Worm (Caenorhabditis elegans) whole organism, L1 larva: ENCODE results near the gene mrps-16.

Experiments used
- C04F5.9 ChIP-seq: sonication (generic microtip); optimal IDR thresholded peaks from 2 replicates; lab custom pipeline; 2016; ENCODE audit warnings: missing genetic modification characterization, missing compliant biosample characterization
- C34B4.2 ChIP-seq: sonication (generic microtip); optimal IDR thresholded peaks from 2 replicates; lab custom pipeline; 2017; ENCODE audit warnings: mild to moderate bottlenecking, missing genetic modification characterization, missing compliant biosample characterization
- blmp-1 ChIP-seq: fragments of 150-350 bp; optimal IDR thresholded peaks from 2 replicates; lab custom pipeline; 2014; ENCODE audit warnings: missing biosample characterization, missing genetic modification characterization
- ceh-82 ChIP-seq, 3 experiments: fragments of 150-350 bp in 1 of 3; sonication (generic microtip) in 2 of 3; optimal IDR thresholded peaks; 2 replicates each; lab custom pipeline; 2014 to 2017; ENCODE audit warnings: missing biosample characterization in 3 of 3, missing genetic modification characterization in 3 of 3
- dsc-1 ChIP-seq: sonication (generic microtip); optimal IDR thresholded peaks from 2 replicates; lab custom pipeline; 2016; ENCODE audit warnings: mild to moderate bottlenecking, missing genetic modification characterization, missing compliant biosample characterization
- egl-13 ChIP-seq: sonication (generic microtip); optimal IDR thresholded peaks from 2 replicates; lab custom pipeline; 2016; ENCODE audit warnings: missing genotype, missing genetic modification reagents, missing genetic modification characterization, missing compliant biosample characterization
- elt-2 ChIP-seq: sonication (generic microtip); optimal IDR thresholded peaks from 2 replicates; lab custom pipeline; 2016; ENCODE audit warnings: missing genetic modification characterization, mild to moderate bottlenecking, inconsistent platforms, missing compliant biosample characterization, missing genetic modification reagents
- fkh-4 ChIP-seq: sonication (generic microtip); optimal IDR thresholded peaks from 2 replicates; lab custom pipeline; 2016; ENCODE audit warnings: missing compliant biosample characterization, missing genetic modification characterization, borderline replicate concordance
- hlh-17 ChIP-seq: fragments of 200-800 bp; sonication (Bioruptor generic); optimal IDR thresholded peaks from 2 replicates; lab custom pipeline; 2018; ENCODE audit warnings: missing genetic modification characterization, mild to moderate bottlenecking, missing compliant biosample characterization, moderate library complexity, borderline replicate concordance
- hlh-4 ChIP-seq: sonication (generic microtip); optimal IDR thresholded peaks from 2 replicates; lab custom pipeline; 2016; ENCODE audit warnings: mild to moderate bottlenecking, missing genetic modification characterization, missing compliant biosample characterization
- hpl-2 ChIP-seq: fragments of 150-350 bp; optimal IDR thresholded peaks from 2 replicates; lab custom pipeline; 2014; ENCODE audit warnings: missing biosample characterization, missing genetic modification reagents, missing genetic modification characterization
- irx-1 ChIP-seq: sonication (generic microtip); optimal IDR thresholded peaks from 2 replicates; lab custom pipeline; 2016; ENCODE audit warnings: missing genetic modification characterization, missing compliant biosample characterization
- isw-1 ChIP-seq: fragments of 200-800 bp; sonication (Bioruptor generic); IDR thresholded peaks from 2 replicates; pipeline ENCODE4 v1.3.6; 2022; ENCODE audit warnings: missing genetic modification characterization, missing compliant biosample characterization
- jun-1 ChIP-seq: fragments of 150-350 bp; optimal IDR thresholded peaks from 2 replicates; lab custom pipeline; 2014; ENCODE audit warnings: missing biosample characterization, missing genetic modification reagents, missing genetic modification characterization
- lin-15B ChIP-seq: fragments of 150-350 bp; sonication (generic microtip); optimal IDR thresholded peaks from 3 replicates; lab custom pipeline; 2014; ENCODE audit warnings: missing biosample characterization, missing genetic modification characterization
- lin-39 ChIP-seq: fragments of 150-350 bp; optimal IDR thresholded peaks from 2 replicates; lab custom pipeline; 2014; ENCODE audit warnings: missing biosample characterization, missing genetic modification reagents, missing genetic modification characterization
- lir-3 ChIP-seq: sonication (generic microtip); optimal IDR thresholded peaks from 2 replicates; lab custom pipeline; 2016; ENCODE audit warnings: mild to moderate bottlenecking, missing genetic modification characterization, moderate library complexity, missing compliant biosample characterization; ENCODE audit not compliant: poor library complexity
- mdl-1 ChIP-seq, 2 experiments: fragments of 150-350 bp; optimal IDR thresholded peaks; 2 replicates each; lab custom pipeline; 2014 to 2017; ENCODE audit warnings: missing biosample characterization in 2 of 2, missing genetic modification characterization in 2 of 2, inconsistent platforms in 1 of 2
- mep-1 ChIP-seq: fragments of 150-350 bp; optimal IDR thresholded peaks from 2 replicates; lab custom pipeline; 2014; ENCODE audit warnings: missing biosample characterization, missing genetic modification characterization
- nhr-11 ChIP-seq: fragments of 150-350 bp; optimal IDR thresholded peaks from 2 replicates; lab custom pipeline; 2014; ENCODE audit warnings: missing biosample characterization, missing genetic modification characterization
- nhr-12 ChIP-seq: sonication (generic microtip); optimal IDR thresholded peaks from 2 replicates; lab custom pipeline; 2017; ENCODE audit warnings: missing biosample characterization, missing genetic modification characterization
- nhr-20 ChIP-seq: sonication (generic microtip); optimal IDR thresholded peaks from 2 replicates; lab custom pipeline; 2016; ENCODE audit warnings: mild to moderate bottlenecking, missing genetic modification characterization, missing compliant biosample characterization
- nhr-237 ChIP-seq: fragments of 150-350 bp; optimal IDR thresholded peaks from 2 replicates; lab custom pipeline; 2014; ENCODE audit warnings: missing biosample characterization, missing genetic modification characterization
- nhr-71 ChIP-seq: sonication (generic microtip); optimal IDR thresholded peaks from 2 replicates; lab custom pipeline; 2016; ENCODE audit warnings: mild to moderate bottlenecking, missing genetic modification characterization, moderate library complexity, missing compliant biosample characterization
- nhr-76 ChIP-seq: sonication (generic microtip); optimal IDR thresholded peaks from 2 replicates; lab custom pipeline; 2017; ENCODE audit warnings: missing biosample characterization, missing genetic modification characterization
- nhr-90 ChIP-seq: sonication (generic microtip); optimal IDR thresholded peaks from 2 replicates; lab custom pipeline; 2016; ENCODE audit warnings: mild to moderate bottlenecking, missing genetic modification characterization, missing compliant biosample characterization; ENCODE audit not compliant: poor library complexity
- pqm-1 ChIP-seq: sonication (generic microtip); optimal IDR thresholded peaks from 3 replicates; lab custom pipeline; 2017; ENCODE audit warnings: missing biosample characterization, missing genetic modification characterization
- snu-23 ChIP-seq: sonication (generic microtip); optimal IDR thresholded peaks from 2 replicates; lab custom pipeline; 2016; ENCODE audit warnings: missing genetic modification characterization, missing compliant biosample characterization
- sox-4 ChIP-seq: sonication (generic microtip); optimal IDR thresholded peaks from 2 replicates; lab custom pipeline; 2016; ENCODE audit warnings: missing genetic modification characterization, missing compliant biosample characterization
- sptf-1 ChIP-seq: fragments of 150-350 bp; optimal IDR thresholded peaks from 2 replicates; lab custom pipeline; 2014; ENCODE audit warnings: missing biosample characterization, missing genetic modification characterization
- tbx-2 ChIP-seq: sonication (generic microtip); optimal IDR thresholded peaks from 2 replicates; lab custom pipeline; 2016; ENCODE audit warnings: missing genetic modification characterization, missing compliant biosample characterization
- unc-130 ChIP-seq: fragments of 150-350 bp; optimal IDR thresholded peaks from 2 replicates; lab custom pipeline; 2017; ENCODE audit warnings: missing biosample characterization, missing genetic modification characterization, inconsistent platforms
- unc-98 ChIP-seq: fragments of 200-800 bp; sonication (Bioruptor generic); IDR thresholded peaks from 2 replicates; pipeline ENCODE4 v1.3.6; 2022; ENCODE audit warnings: missing genetic modification characterization, missing compliant biosample characterization
- vab-15 ChIP-seq: sonication (generic microtip); optimal IDR thresholded peaks from 2 replicates; lab custom pipeline; 2017; ENCODE audit warnings: missing genotype, mild to moderate bottlenecking, missing genetic modification characterization, missing compliant biosample characterization
- xbp-1 ChIP-seq: sonication (generic microtip); optimal IDR thresholded peaks from 2 replicates; lab custom pipeline; 2016; ENCODE audit warnings: missing genetic modification characterization, missing compliant biosample characterization
- zip-4 ChIP-seq: fragments of 200-800 bp; sonication (Bioruptor generic); optimal IDR thresholded peaks from 2 replicates; lab custom pipeline; 2018; ENCODE audit warnings: mild to moderate bottlenecking, missing genetic modification characterization, moderate library complexity, missing compliant biosample characterization
- ztf-4 ChIP-seq: fragments of 150-350 bp; optimal IDR thresholded peaks from 2 replicates; lab custom pipeline; 2014; ENCODE audit warnings: missing biosample characterization, missing genetic modification characterization

mrps-16 gene

ce11 chrII:5429522-5430257 is 44.5 kb upstream of the mrps-16 start, which contains the start of the genes F07F6.4 and F07F6.2 (continued):
- TF ChIP-seq xbp-1 (peak; percentile 68), nhr-76 (no peak), C04F5.9 (tag; lab: Kevin White, UChicago) (no peak), unc-98 (GFP tag; lab: Robert Waterston, UW) (no peak)

ce11 chrII:5433069-5433468 is 41.1 kb upstream of the mrps-16 start, which contains the start of gene srx-114:
srx-114 (minus strand) TSS chrII:5433169.
- TF ChIP-seq fkh-4 (tag; lab: Kevin White, UChicago), result no peak
- no peak for TF ChIP-seq sptf-1 (tag; lab: Kevin White, UChicago)
- no peak for TF ChIP-seq jun-1 (tag; lab: Kevin White, UChicago)
- no peak for TF ChIP-seq unc-130
- no peak for TF ChIP-seq ztf-4
- TF ChIP-seq nhr-20 (tag; lab: Kevin White, UChicago), result no peak
- TF ChIP-seq nhr-71, result no peak
- TF ChIP-seq, all 84 proteins: peak for 0

ce11 chrII:5436833-5437232 is 37.3 kb upstream of the mrps-16 start, which contains the start of gene dct-5:
dct-5 (minus strand) TSS chrII:5436933.
- no peak for TF ChIP-seq blmp-1 (tag; lab: Kevin White, UChicago)
- no peak for TF ChIP-seq zip-4 (GFP tag; lab: Kevin White, UChicago)
- no peak for TF ChIP-seq egl-13 (tag; lab: Kevin White, UChicago)
- TF ChIP-seq hlh-17 (GFP tag; lab: Kevin White, UChicago), result no peak
- TF ChIP-seq lin-39, result no peak
- no peak for TF ChIP-seq lir-3 (tag; lab: Kevin White, UChicago)
- TF ChIP-seq tbx-2, result no peak
- no peak for TF ChIP-seq sptf-1 (tag; lab: Kevin White, UChicago)
- TF ChIP-seq dsc-1, result no peak
- TF ChIP-seq nhr-90 (tag; lab: Kevin White, UChicago), result no peak
- TF ChIP-seq snu-23 (GFP tag; lab: Kevin White, UChicago), result no peak
- TF ChIP-seq hpl-2, result no peak
- TF ChIP-seq nhr-11 (tag; lab: Kevin White, UChicago), result no peak
- TF ChIP-seq xbp-1, result no peak
- no peak for TF ChIP-seq sox-4 (tag; lab: Kevin White, UChicago)
- no peak for TF ChIP-seq mep-1 (tag; lab: Kevin White, UChicago)
- no peak for TF ChIP-seq hlh-4 (tag; lab: Kevin White, UChicago)

DNA sequence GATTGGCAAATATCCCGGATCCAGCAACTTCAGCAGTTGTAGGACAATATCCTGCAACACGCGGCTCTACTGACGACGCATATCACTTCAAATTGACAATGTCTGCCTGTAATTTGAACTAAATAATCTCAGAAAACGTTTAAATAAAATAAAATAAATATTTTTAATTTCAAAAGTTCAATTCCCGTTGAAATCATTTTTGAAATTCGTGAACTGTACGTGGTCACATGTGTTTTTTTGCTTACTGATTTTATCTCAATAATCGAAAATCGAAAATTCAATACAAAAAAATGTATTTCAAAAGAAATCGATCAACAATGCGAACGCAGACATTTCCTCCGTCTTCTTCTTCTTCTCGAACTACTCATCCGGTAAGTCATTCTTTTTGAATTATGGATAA is 36.6 kb upstream of the mrps-16 start, which contains the start of gene F07F6.1:
F07F6.1 (plus strand) TSS at position 301 of the 400 bp plus-strand sequence.
- TF ChIP-seq lin-15B (tag; lab: Kevin White, UChicago) (no peak), ceh-82 (tag; optimal IDR thresholded peaks at IDR 0.05; lab: Kevin White, UChicago) (no peak), pqm-1 (tag; lab: Kevin White, UChicago) (no peak), mdl-1 (tag; optimal IDR thresholded peaks at IDR 0.05; lab: Kevin White, UChicago) (no peak), elt-2 (tag; lab: Kevin White, UChicago) (no peak), irx-1 (tag; lab: Kevin White, UChicago) (no peak), hpl-2 (no peak), nhr-12 (tag; lab: Kevin White, UChicago) (no peak), nhr-90 (tag; lab: Kevin White, UChicago) (no peak), vab-15 (tag; lab: Kevin White, UChicago) (no peak), nhr-237 (tag; lab: Kevin White, UChicago) (no peak), nhr-71 (no peak), isw-1 (GFP tag; lab: Robert Waterston, UW) (no peak), C34B4.2 (no peak), sptf-1 (tag; lab: Kevin White, UChicago) (no peak)
